Fruit fly (Drosophila melanogaster): ENCODE results near the gene TrissinR.

Gene TrissinR

DNA sequence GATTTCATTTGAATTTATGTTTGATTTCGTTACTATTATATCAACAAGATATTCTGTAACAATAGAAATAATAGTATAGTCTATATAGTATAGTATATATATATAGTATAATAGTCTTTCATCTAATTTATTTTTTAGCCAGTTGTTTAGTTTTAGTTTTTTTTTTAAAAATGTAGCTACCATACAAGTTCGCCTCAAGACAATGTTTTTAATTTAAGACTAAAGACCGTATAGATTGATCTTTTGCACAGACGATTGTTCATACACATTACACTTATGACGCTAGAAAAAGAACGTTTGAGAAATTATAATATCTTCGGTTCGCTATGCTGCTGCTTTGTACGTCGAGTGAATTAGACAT lies 23.4 kb upstream of the TrissinR start (continued):
- TF ChIP-seq chif (GFP tag; optimal IDR thresholded peaks at IDR 0.05) (no peak), CG11504 (tag; optimal IDR thresholded peaks at IDR 0.05) (no peak), zen (tag; optimal IDR thresholded peaks at IDR 0.05) (no peak), CG9437 (GFP tag; optimal IDR thresholded peaks at IDR 0.05) (no peak), Hmx (GFP tag; optimal IDR thresholded peaks at IDR 0.05) (no peak), Hr78 (GFP tag; optimal IDR thresholded peaks at IDR 0.05) (no peak), CG3407 (GFP tag; optimal IDR thresholded peaks at IDR 0.05) (no peak), gcm2 (GFP tag; optimal IDR thresholded peaks at IDR 0.05) (no peak), cato (GFP tag; optimal IDR thresholded peaks at IDR 0.05; ENCODE audit: borderline replicate concordance) (no peak), CG11695 (GFP tag; IDR thresholded peaks at IDR 0.05) (no peak), ranshi (GFP tag; IDR thresholded peaks at IDR 0.05) (0 out of 2 replicates have a peak, but pooled peaks have one; percentile 2), CG7372 (GFP tag; IDR thresholded peaks at IDR 0.05) (no peak), CG9215 (GFP tag; IDR thresholded peaks at IDR 0.05) (no peak), ssp (GFP tag; IDR thresholded peaks at IDR 0.05) (peak; percentile 79), MESR4 (GFP tag; optimal IDR thresholded peaks at IDR 0.05) (no peak), CG9609 (GFP tag; optimal IDR thresholded peaks at IDR 0.05) (no peak), zf30C (GFP tag; optimal IDR thresholded peaks at IDR 0.05) (no peak), Spps (tag; optimal IDR thresholded peaks at IDR 0.05) (no peak), gro (GFP tag; optimal IDR thresholded peaks at IDR 0.05) (no peak), Blimp-1 (GFP tag; optimal IDR thresholded peaks at IDR 0.05) (peak; percentile 13), CG15696 (tag; optimal IDR thresholded peaks at IDR 0.05) (peak; percentile 29), BEAF-32 (GFP tag; optimal IDR thresholded peaks at IDR 0.05) (peak; percentile 10), cas (GFP tag; IDR thresholded peaks at IDR 0.05) (no peak), CG5245 (GFP tag; optimal IDR thresholded peaks at IDR 0.05) (no peak), dysf (GFP tag; IDR thresholded peaks at IDR 0.05) (no peak; the same call in 2 of the 3 replicates), Asciz (GFP tag; optimal IDR thresholded peaks at IDR 0.05) (no peak), CG8359 (GFP tag; optimal IDR thresholded peaks at IDR 0.05; ENCODE audit: borderline replicate concordance) (no peak), B-H2 (GFP tag; optimal IDR thresholded peaks at IDR 0.05) (no peak), CG31441 (GFP tag; IDR thresholded peaks at IDR 0.05) (0 out of 2 replicates have a peak, but pooled peaks have one; percentile 0), HmgZ (tag; optimal IDR thresholded peaks at IDR 0.05) (no peak), crol (GFP tag; IDR thresholded peaks at IDR 0.05) (no peak), pros (GFP tag; optimal IDR thresholded peaks at IDR 0.05) (no peak), Sry-δ (GFP tag; optimal IDR thresholded peaks at IDR 0.05) (no peak), gt (GFP tag; IDR thresholded peaks at IDR 0.05) (no peak), mirr (GFP tag; optimal IDR thresholded peaks at IDR 0.05) (no peak), Mad (GFP tag; optimal IDR thresholded peaks at IDR 0.05) (no peak), Hr3 (GFP tag; optimal IDR thresholded peaks at IDR 0.05) (no peak), CG30020 (tag; optimal IDR thresholded peaks at IDR 0.05) (peak; percentile 61), CG30431 (GFP tag; optimal IDR thresholded peaks at IDR 0.05) (no peak), Deaf1 (tag; optimal IDR thresholded peaks at IDR 0.05) (no peak), CG16815 (GFP tag; optimal IDR thresholded peaks at IDR 0.05) (no peak), fd102C (GFP tag; optimal IDR thresholded peaks at IDR 0.05) (no peak), Mes4 (GFP tag; optimal IDR thresholded peaks at IDR 0.05) (no peak), CG10366 (GFP tag; IDR thresholded peaks at IDR 0.05) (peak; percentile 5; the same call in 1 of the 2 replicates), bigmax (GFP tag; optimal IDR thresholded peaks at IDR 0.05) (no peak), CG32772 (GFP tag; IDR thresholded peaks at IDR 0.05) (no peak), row (GFP tag; IDR thresholded peaks at IDR 0.05) (peak; percentile 37; the same call in 2 of the 3 replicates), dati (GFP tag; IDR thresholded peaks at IDR 0.05) (no peak), ken (GFP tag; IDR thresholded peaks at IDR 0.05) (no peak), Neu2 (GFP tag; optimal IDR thresholded peaks at IDR 0.05; ENCODE audit: borderline replicate concordance) (no peak), exex (tag; optimal IDR thresholded peaks at IDR 0.05) (no peak), CG43689 (GFP tag; IDR thresholded peaks at IDR 0.05) (no peak)
